Worm (Caenorhabditis elegans) whole organism, early embryonic: ENCODE measurements around the gene cnx-1.

ENCODE experiments used
- B0310.2 ChIP-seq: sonication (generic microtip); optimal IDR thresholded peaks from 2 replicates; lab custom pipeline; 2016; ENCODE audit warnings: mild to moderate bottlenecking, missing genetic modification characterization, missing compliant biosample characterization
- ama-1 ChIP-seq: fragments of 150-350 bp; optimal IDR thresholded peaks from 2 replicates; lab custom pipeline; 2014
- ceh-36 ChIP-seq: sonication (generic microtip); optimal IDR thresholded peaks from 2 replicates; lab custom pipeline; 2016; ENCODE audit warnings: missing genetic modification characterization, inconsistent platforms, missing compliant biosample characterization
- flt-1 ChIP-seq: fragments of 200-800 bp; sonication (Bioruptor generic); IDR thresholded peaks from 2 replicates; pipeline ENCODE4 v1.3.6; 2022; ENCODE audit warnings: missing genetic modification characterization, missing compliant biosample characterization
- hmbx-1 ChIP-seq: sonication (generic microtip); optimal IDR thresholded peaks from 2 replicates; lab custom pipeline; 2016; ENCODE audit warnings: mild to moderate bottlenecking, missing genetic modification characterization, missing compliant biosample characterization

ce11 chrIII:9786776-9787175 is 30.2 kb downstream of the cnx-1 start:
- TF ChIP-seq flt-1 (GFP tag; lab: Robert Waterston, UW) (no peak), ama-1 (lab: Kevin White, UChicago) (no peak), hmbx-1 (tag; lab: Kevin White, UChicago) (no peak), B0310.2 (tag; lab: Kevin White, UChicago) (no peak), ceh-36 (tag; lab: Kevin White, UChicago) (no peak)
